Worm (Caenorhabditis elegans) whole organism, young adult: ENCODE data around the gene F44E2.7.
A peak's percentile ranks its signal among the peaks of the same experiment; 100 is the strongest.

ENCODE experiments used
- T07F8.4 ChIP-seq: sonication (generic microtip); optimal IDR thresholded peaks from 2 replicates; lab custom pipeline; 2016; ENCODE audit warnings: mild to moderate bottlenecking, missing genetic modification characterization, moderate library complexity, missing compliant biosample characterization
- T26A5.8 ChIP-seq: sonication (generic microtip); optimal IDR thresholded peaks from 2 replicates; lab custom pipeline; 2016; ENCODE audit warnings: missing genetic modification characterization, missing compliant biosample characterization
- ZK185.1 ChIP-seq: sonication (generic microtip); optimal IDR thresholded peaks from 2 replicates; lab custom pipeline; 2016; ENCODE audit warnings: mild to moderate bottlenecking, missing genetic modification characterization, missing compliant biosample characterization; ENCODE audit not compliant: poor library complexity, severe bottlenecking
- attf-3 ChIP-seq: fragments of 200-800 bp; sonication (Bioruptor generic); conservative IDR thresholded peaks from 2 replicates; pipeline ENCODE4 v1.3.6; 2022; ENCODE audit warnings: missing genetic modification reagents, missing genetic modification characterization, missing compliant biosample characterization
- lsy-27 ChIP-seq: sonication (generic microtip); optimal IDR thresholded peaks from 2 replicates; lab custom pipeline; 2017; ENCODE audit warnings: missing genetic modification characterization, mild to moderate bottlenecking, missing compliant biosample characterization, antibody characterized with exemption, missing genotype, borderline replicate concordance; ENCODE audit not compliant: insufficient read depth
- pha-4 ChIP-seq: fragments of 150-350 bp; sonication (generic microtip); optimal IDR thresholded peaks from 2 replicates; lab custom pipeline; 2014; ENCODE audit warnings: missing biosample characterization, missing genetic modification reagents, missing genetic modification characterization
- snpc-1.3 ChIP-seq: sonication (generic microtip); optimal IDR thresholded peaks from 2 replicates; lab custom pipeline; 2017; ENCODE audit warnings: missing genetic modification characterization, mild to moderate bottlenecking, missing compliant biosample characterization, antibody characterized with exemption, moderate library complexity, missing genotype, missing genetic modification reagents; ENCODE audit not compliant: insufficient read depth
- tbp1 ChIP-seq: fragments of 200-800 bp; sonication (Bioruptor generic); optimal IDR thresholded peaks from 2 replicates; lab custom pipeline; 2018; ENCODE audit warnings: mild to moderate bottlenecking, missing genetic modification characterization, missing compliant biosample characterization

- TF ChIP-seq ZK185.1 (tag; lab: Kevin White, UChicago) (peak; percentile 52), tbp1 (peak; percentile 67), attf-3 (GFP tag; lab: Robert Waterston, UW) (no peak), T26A5.8 (no peak), lsy-27 (no peak), pha-4 (tag; lab: Kevin White, UChicago) (peak; percentile 13), T07F8.4 (no peak), snpc-1.3 (tag; lab: Kevin White, UChicago) (no peak)
Measured at ce11 chrIII:8865294-8865766, 17.1 kb upstream of the F44E2.7 start.
